Fruit fly (Drosophila melanogaster): ENCODE measurements around the gene disco-r.
A peak's percentile ranks its signal among the peaks of the same experiment; 100 is the strongest.

The disco-r gene

dm6 chrX:16148974-16149373 lies at the start of gene disco-r (continued):
- TF ChIP-seq Poxn (GFP tag; IDR thresholded peaks at IDR 0.05) (no peak), HHEX (GFP tag; optimal IDR thresholded peaks at IDR 0.05) (no peak), en (GFP tag; optimal IDR thresholded peaks at IDR 0.05) (no peak), ERR (GFP tag; optimal IDR thresholded peaks at IDR 0.05) (no peak), CG17829 (tag; optimal IDR thresholded peaks at IDR 0.05) (no peak), fd3F (GFP tag; optimal IDR thresholded peaks at IDR 0.05) (no peak), zfh2 (GFP tag; optimal IDR thresholded peaks at IDR 0.05) (no peak), al (GFP tag; IDR thresholded peaks at IDR 0.05) (no peak), exex (tag; optimal IDR thresholded peaks at IDR 0.05) (no peak), peb (GFP tag; IDR thresholded peaks at IDR 0.05) (no peak), unpg (GFP tag; optimal IDR thresholded peaks at IDR 0.05) (no peak), YL-1 (GFP tag; optimal IDR thresholded peaks at IDR 0.05) (no peak), CG12299 (tag; optimal IDR thresholded peaks at IDR 0.05) (no peak), CG2678 (tag; optimal IDR thresholded peaks at IDR 0.05) (no peak), bab2 (GFP tag; optimal IDR thresholded peaks at IDR 0.05) (no peak), dimm (GFP tag; IDR thresholded peaks at IDR 0.05) (no peak), bsh (GFP tag; optimal IDR thresholded peaks at IDR 0.05) (no peak), slbo (GFP tag; IDR thresholded peaks at IDR 0.05) (no peak), Drgx (GFP tag; IDR thresholded peaks at IDR 0.05) (peak; percentile 46; the same call in 1 of the 2 replicates), gfzf (GFP tag; optimal IDR thresholded peaks at IDR 0.05) (no peak), CG6765 (GFP tag; optimal IDR thresholded peaks at IDR 0.05) (no peak), ind (GFP tag; optimal IDR thresholded peaks at IDR 0.05) (no peak), ase (GFP tag; IDR thresholded peaks at IDR 0.05) (no peak), ranshi (GFP tag; IDR thresholded peaks at IDR 0.05) (no peak), B-H1 (GFP tag; IDR thresholded peaks at IDR 0.05) (no peak), Dek (tag; optimal IDR thresholded peaks at IDR 0.05) (no peak), Spps (tag; optimal IDR thresholded peaks at IDR 0.05) (no peak), org-1 (GFP tag; optimal IDR thresholded peaks at IDR 0.05) (no peak), ftz-f1 (GFP tag; optimal IDR thresholded peaks at IDR 0.05) (peak; percentile 89), NfI (GFP tag; optimal IDR thresholded peaks at IDR 0.05) (no peak), dmrt99B (tag; optimal IDR thresholded peaks at IDR 0.05) (no peak), CG4820 (GFP tag; optimal IDR thresholded peaks at IDR 0.05) (no peak), Scr (GFP tag; IDR thresholded peaks at IDR 0.05; ENCODE audit: partially characterized antibody) (0 out of 2 replicates have a peak, but pooled peaks have one; percentile 16), pan (optimal IDR thresholded peaks at IDR 0.05) (no peak), pan (GFP tag; optimal IDR thresholded peaks at IDR 0.05 in 1 of 2, IDR thresholded peaks at IDR 0.05 in 1 of 2) (peak in 1 of 2 experiments; percentile 25), CG1792 (GFP tag; optimal IDR thresholded peaks at IDR 0.05) (no peak), stc (GFP tag; IDR thresholded peaks at IDR 0.05) (no peak), ttk (GFP tag; IDR thresholded peaks at IDR 0.05) (no peak), Fer3 (tag; optimal IDR thresholded peaks at IDR 0.05) (no peak), gem (tag; optimal IDR thresholded peaks at IDR 0.05) (no peak), gsb-n (tag; optimal IDR thresholded peaks at IDR 0.05) (no peak), CG8924 (tag; optimal IDR thresholded peaks at IDR 0.05) (no peak), H2.0 (GFP tag; IDR thresholded peaks at IDR 0.05) (no peak), CG6854 (GFP tag; optimal IDR thresholded peaks at IDR 0.05) (no peak), CG17359 (tag; optimal IDR thresholded peaks at IDR 0.05) (no peak), br (optimal IDR thresholded peaks at IDR 0.05) (no peak), CG1603 (tag; optimal IDR thresholded peaks at IDR 0.05) (no peak), CG4730 (GFP tag; IDR thresholded peaks at IDR 0.05) (no peak), CG11504 (tag; optimal IDR thresholded peaks at IDR 0.05) (no peak), CG13123 (GFP tag; optimal IDR thresholded peaks at IDR 0.05) (no peak), CG14710 (tag; optimal IDR thresholded peaks at IDR 0.05) (no peak), CG2889 (GFP tag; IDR thresholded peaks at IDR 0.05) (no peak), sens-2 (GFP tag; IDR thresholded peaks at IDR 0.05) (no peak)

All from whole organism, embryonic.